Fruit fly (Drosophila melanogaster) whole organism, adult: Measurements from ENCODE around the gene CG33284.

Source experiments
- CG11617 ChIP-seq: fragments of 200-800 bp; sonication (Bioruptor generic); optimal IDR thresholded peaks from 2 replicates; lab custom pipeline; 2017; ENCODE audit warnings: mild to moderate bottlenecking, missing biosample characterization, missing genetic modification reagents, missing genetic modification characterization
- CG7045 ChIP-seq: fragments of 200-800 bp; sonication (Bioruptor generic); optimal IDR thresholded peaks from 2 replicates; lab custom pipeline; 2017; ENCODE audit warnings: missing biosample characterization, mild to moderate bottlenecking, missing genetic modification characterization
- CG7101 ChIP-seq: fragments of 200-800 bp; sonication (Bioruptor generic); optimal IDR thresholded peaks from 2 replicates; lab custom pipeline; 2018; ENCODE audit warnings: missing biosample characterization, mild to moderate bottlenecking, missing genetic modification characterization, moderate library complexity
- Clk ChIP-seq: fragments of 200-800 bp; sonication (Bioruptor generic); optimal IDR thresholded peaks from 2 replicates; lab custom pipeline; 2017; ENCODE audit warnings: missing biosample characterization, missing genetic modification characterization
- Crg-1 ChIP-seq: fragments of 200-800 bp; sonication (Bioruptor generic); optimal IDR thresholded peaks from 2 replicates; lab custom pipeline; 2016; ENCODE audit warnings: missing biosample characterization, missing genetic modification characterization
- Hr96 ChIP-seq: fragments of 200-800 bp; sonication (Bioruptor generic); optimal IDR thresholded peaks from 2 replicates; lab custom pipeline; 2016; ENCODE audit warnings: missing biosample characterization, missing genetic modification characterization
- Mnt ChIP-seq: fragments of 200-800 bp; sonication (Bioruptor generic); optimal IDR thresholded peaks from 2 replicates; lab custom pipeline; 2016; ENCODE audit warnings: missing biosample characterization, mild to moderate bottlenecking, missing genetic modification characterization
- cic ChIP-seq: fragments of 200-800 bp; sonication (Bioruptor generic); optimal IDR thresholded peaks from 2 replicates; lab custom pipeline; 2017; ENCODE audit warnings: missing biosample characterization, mild to moderate bottlenecking, missing genetic modification characterization, moderate library complexity
- cnc ChIP-seq, 2 experiments: fragments of >200 bp; optimal IDR thresholded peaks; 2 replicates each; lab custom pipeline; 2017
- kay ChIP-seq: fragments of 200-800 bp; sonication (Bioruptor generic); peaks from one replicate; lab custom pipeline; 2016; ENCODE audit warnings: missing biosample characterization, missing genetic modification characterization, borderline replicate concordance
- tj ChIP-seq: fragments of 200-800 bp; sonication (Bioruptor generic); optimal IDR thresholded peaks from 3 replicates; lab custom pipeline; 2017; ENCODE audit warnings: missing biosample characterization, mild to moderate bottlenecking, missing genetic modification characterization, moderate library complexity
- toe ChIP-seq: fragments of 200-800 bp; sonication (Bioruptor generic); optimal IDR thresholded peaks from 2 replicates; lab custom pipeline; 2016; ENCODE audit warnings: missing biosample characterization, missing genetic modification characterization

DNA sequence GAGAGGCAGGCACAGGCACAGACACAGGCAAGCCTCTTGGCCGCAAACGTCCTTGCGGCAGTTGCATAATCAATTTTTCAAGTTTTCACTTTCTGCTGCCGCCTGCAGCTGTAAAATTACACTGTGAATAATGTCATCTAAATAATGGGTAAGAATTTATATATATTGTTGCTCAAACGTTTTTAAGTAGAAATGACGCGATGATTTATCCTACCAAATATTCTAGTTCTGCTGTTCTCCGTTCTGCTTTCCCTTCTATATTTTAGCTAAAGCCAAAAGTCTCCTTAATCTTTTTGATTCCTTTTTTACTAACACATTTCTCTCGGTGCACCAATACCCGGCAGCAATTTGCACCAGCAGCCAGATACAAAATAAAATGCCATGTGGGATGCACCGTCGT, 43.1 kb upstream of the CG33284 start:
- TF ChIP-seq Clk (GFP tag; lab: Kevin White, UChicago) (no peak), tj (GFP tag; lab: Kevin White, UChicago) (no peak), cic (GFP tag; lab: Kevin White, UChicago) (no peak), CG7101 (tag; lab: Kevin White, UChicago) (no peak), toe (GFP tag; lab: Kevin White, UChicago) (peak; percentile 5), CG11617 (GFP tag; lab: Kevin White, UChicago) (no peak), CG7045 (GFP tag; lab: Kevin White, UChicago) (no peak), cnc (optimal IDR thresholded peaks at IDR 0.05; lab: Kevin White, UChicago) (no peak), Crg-1 (no peak), Mnt (GFP tag; lab: Kevin White, UChicago) (no peak), kay (no peak), Hr96 (GFP tag; lab: Kevin White, UChicago) (no peak)
